Fruit fly (Drosophila melanogaster) Kc167 (cell line): ENCODE results near the gene Rhp.
"Not testable (repeated sequence)": the region's sequence is repeated elsewhere in the genome, so short reads cannot be mapped to it uniquely, and the experiment has no call there.

ENCODE experiments used
- Sin3A ChIP-seq: fragments of >200 bp; optimal IDR thresholded peaks from 2 replicates; lab custom pipeline; 2018; ENCODE audit warnings: missing external identifiers
- h ChIP-seq: fragments of >200 bp; optimal IDR thresholded peaks from 3 replicates; lab custom pipeline; 2018; ENCODE audit warnings: missing external identifiers
- insv ChIP-seq: fragments of >200 bp; optimal IDR thresholded peaks from 3 replicates; lab custom pipeline; 2018; ENCODE audit warnings: missing external identifiers
- psq ChIP-seq: fragments of >200 bp; optimal IDR thresholded peaks from 2 replicates; lab custom pipeline; 2017; ENCODE audit warnings: missing external identifiers
- ttk ChIP-seq: sonication (Bioruptor generic); optimal IDR thresholded peaks from 2 replicates; lab custom pipeline; 2017; ENCODE audit warnings: missing external identifiers

- TF ChIP-seq h, psq, Sin3A, ttk, insv (lab: Kevin White, UChicago): not testable (repeated sequence)
These were observed 7.3 kb downstream of the Rhp start, which contains the start of gene sordd1 for dm6 chrX:15795951-15796443.
